Worm (Caenorhabditis elegans) whole organism, young adult: Measurements from ENCODE around the gene wdr-46.

Source experiments
- B0019.2 ChIP-seq: fragments of 200-800 bp; sonication (Bioruptor generic); conservative IDR thresholded peaks from 2 replicates; pipeline ENCODE4 v1.3.6; 2022; ENCODE audit warnings: missing genetic modification reagents, missing genetic modification characterization, missing compliant biosample characterization
- B0261.1 ChIP-seq: sonication (generic microtip); optimal IDR thresholded peaks from 2 replicates; lab custom pipeline; 2016; ENCODE audit warnings: mild to moderate bottlenecking, missing genetic modification characterization, moderate library complexity, missing compliant biosample characterization
- B0336.3 ChIP-seq: fragments of 200-800 bp; sonication (Bioruptor generic); IDR thresholded peaks from 2 replicates; pipeline ENCODE4 v1.3.6; 2022; ENCODE audit warnings: missing genetic modification characterization, missing compliant biosample characterization
- C06A6.2 ChIP-seq: fragments of 200-800 bp; sonication (Bioruptor generic); conservative IDR thresholded peaks from 2 replicates; pipeline ENCODE4 v1.3.6; 2022; ENCODE audit warnings: missing genetic modification characterization, missing compliant biosample characterization
- F10E7.11 ChIP-seq: sonication (generic microtip); optimal IDR thresholded peaks from 2 replicates; lab custom pipeline; 2017; ENCODE audit warnings: mild to moderate bottlenecking, missing genetic modification characterization, moderate library complexity, missing compliant biosample characterization
- K11D2.4 ChIP-seq: fragments of 200-800 bp; sonication (Bioruptor generic); IDR thresholded peaks from 2 replicates; pipeline ENCODE4 v1.3.6; 2022; ENCODE audit warnings: missing genetic modification reagents, missing genetic modification characterization, missing compliant biosample characterization
- K12H6.12 ChIP-seq: fragments of 200-800 bp; sonication (Bioruptor generic); optimal IDR thresholded peaks from 2 replicates; lab custom pipeline; 2018; ENCODE audit warnings: mild to moderate bottlenecking, missing genetic modification characterization, missing compliant biosample characterization
- Y53G8AR.9 ChIP-seq: fragments of 200-800 bp; sonication (Bioruptor generic); conservative IDR thresholded peaks from 2 replicates; pipeline ENCODE4 v1.3.6; 2022; ENCODE audit warnings: missing genetic modification reagents, missing genetic modification characterization, missing compliant biosample characterization
- Y56A3A.18 ChIP-seq: fragments of 200-800 bp; sonication (Bioruptor generic); IDR thresholded peaks from 2 replicates; pipeline ENCODE4 v1.3.6; 2022; ENCODE audit warnings: missing genetic modification reagents, missing genetic modification characterization, missing compliant biosample characterization
- ZK185.1 ChIP-seq: sonication (generic microtip); optimal IDR thresholded peaks from 2 replicates; lab custom pipeline; 2016; ENCODE audit warnings: mild to moderate bottlenecking, missing genetic modification characterization, missing compliant biosample characterization; ENCODE audit not compliant: poor library complexity, severe bottlenecking
- aptf-2 ChIP-seq: fragments of 200-800 bp; sonication (Bioruptor generic); conservative IDR thresholded peaks from 2 replicates; pipeline ENCODE4 v1.3.6; 2022; ENCODE audit warnings: missing genetic modification reagents, missing genetic modification characterization, missing compliant biosample characterization
- attf-5 ChIP-seq: fragments of 200-800 bp; sonication (Bioruptor generic); optimal IDR thresholded peaks from 2 replicates; lab custom pipeline; 2018; ENCODE audit warnings: mild to moderate bottlenecking, missing genetic modification characterization, missing compliant biosample characterization
- bed-1 ChIP-seq: fragments of 200-800 bp; sonication (Bioruptor generic); IDR thresholded peaks from 2 replicates; pipeline ENCODE4 v1.3.6; 2022; ENCODE audit warnings: missing genetic modification reagents, missing genetic modification characterization, missing compliant biosample characterization
- ceh-40 ChIP-seq: fragments of 200-800 bp; sonication (Bioruptor generic); IDR thresholded peaks from 2 replicates; pipeline ENCODE4 v1.3.6; 2022; ENCODE audit warnings: missing genetic modification characterization, missing compliant biosample characterization
- ceh-91 ChIP-seq: fragments of 200-800 bp; sonication (Bioruptor generic); IDR thresholded peaks from 2 replicates; pipeline ENCODE4 v1.3.6; 2022; ENCODE audit warnings: missing genetic modification reagents, missing genetic modification characterization, missing compliant biosample characterization
- dpff-1 ChIP-seq: sonication (generic microtip); optimal IDR thresholded peaks from 2 replicates; lab custom pipeline; 2017; ENCODE audit warnings: mild to moderate bottlenecking, missing genetic modification characterization, missing compliant biosample characterization
- egrh-3 ChIP-seq: fragments of 200-800 bp; sonication (Bioruptor generic); IDR thresholded peaks from 2 replicates; pipeline ENCODE4 v1.3.6; 2022; ENCODE audit warnings: missing genetic modification reagents, missing genetic modification characterization, missing compliant biosample characterization
- hlh-26 ChIP-seq: fragments of 200-800 bp; sonication (Bioruptor generic); conservative IDR thresholded peaks from 2 replicates; pipeline ENCODE4 v1.3.6; 2022; ENCODE audit warnings: missing genetic modification reagents, missing genetic modification characterization, missing compliant biosample characterization
- let-607 ChIP-seq, 2 experiments: fragments of 200-800 bp in 1 of 2; sonication (Bioruptor generic) in 1 of 2; sonication (generic microtip) in 1 of 2; optimal IDR thresholded peaks; 2 replicates each; lab custom pipeline; 2016 to 2018; ENCODE audit warnings: mild to moderate bottlenecking in 2 of 2, missing compliant biosample characterization in 2 of 2, missing genetic modification characterization in 2 of 2, moderate library complexity in 2 of 2, missing genotype in 1 of 2
- madf-3 ChIP-seq: fragments of 200-800 bp; sonication (Bioruptor generic); IDR thresholded peaks from 2 replicates; pipeline ENCODE4 v1.3.6; 2022; ENCODE audit warnings: missing genetic modification reagents, missing genetic modification characterization, missing compliant biosample characterization
- madf-6 ChIP-seq: fragments of 200-800 bp; sonication (Bioruptor generic); IDR thresholded peaks from 2 replicates; pipeline ENCODE4 v1.3.6; 2022; ENCODE audit warnings: missing genetic modification reagents, missing genetic modification characterization, missing compliant biosample characterization
- madf-8 ChIP-seq: fragments of 200-800 bp; sonication (Bioruptor generic); conservative IDR thresholded peaks from 2 replicates; pipeline ENCODE4 v1.3.6; 2022; ENCODE audit warnings: missing genetic modification reagents, missing genetic modification characterization, missing compliant biosample characterization
- mes-4 ChIP-seq: sonication (generic microtip); optimal IDR thresholded peaks from 2 replicates; lab custom pipeline; 2016; ENCODE audit warnings: missing genotype, missing genetic modification characterization, missing compliant biosample characterization
- mxl-1 ChIP-seq: sonication (generic microtip); optimal IDR thresholded peaks from 2 replicates; lab custom pipeline; 2016; ENCODE audit warnings: missing genetic modification characterization, missing compliant biosample characterization
- nhr-90 ChIP-seq: sonication (generic microtip); optimal IDR thresholded peaks from 2 replicates; lab custom pipeline; 2016; ENCODE audit warnings: missing genotype, mild to moderate bottlenecking, missing genetic modification characterization, missing compliant biosample characterization
- rec-8 ChIP-seq, 2 experiments: sonication (generic microtip); optimal IDR thresholded peaks; 2 replicates each; lab custom pipeline; 2016; ENCODE audit warnings: mild to moderate bottlenecking in 2 of 2, missing genetic modification characterization in 2 of 2, missing genetic modification reagents in 2 of 2, missing genotype in 2 of 2, missing biosample characterization in 1 of 2, missing compliant biosample characterization in 1 of 2, moderate library complexity in 1 of 2
- sdz-38 ChIP-seq: sonication (generic microtip); optimal IDR thresholded peaks from 2 replicates; lab custom pipeline; 2016; ENCODE audit warnings: missing genotype, missing genetic modification characterization, missing compliant biosample characterization
- sea-2 ChIP-seq: fragments of 200-800 bp; sonication (Bioruptor generic); IDR thresholded peaks from 2 replicates; pipeline ENCODE4 v1.3.6; 2022; ENCODE audit warnings: missing genetic modification characterization, missing compliant biosample characterization
- snpc-1.3 ChIP-seq: sonication (generic microtip); optimal IDR thresholded peaks from 2 replicates; lab custom pipeline; 2017; ENCODE audit warnings: missing genetic modification characterization, mild to moderate bottlenecking, missing compliant biosample characterization, antibody characterized with exemption, moderate library complexity, missing genotype, missing genetic modification reagents; ENCODE audit not compliant: insufficient read depth
- sptf-2 ChIP-seq: fragments of 200-800 bp; sonication (Bioruptor generic); optimal IDR thresholded peaks from 2 replicates; lab custom pipeline; 2018; ENCODE audit warnings: mild to moderate bottlenecking, missing genetic modification characterization, missing compliant biosample characterization
- tbx-9 ChIP-seq: sonication (generic microtip); optimal IDR thresholded peaks from 2 replicates; lab custom pipeline; 2016; ENCODE audit warnings: borderline replicate concordance, missing genetic modification characterization, inconsistent platforms, missing compliant biosample characterization
- zfh-2 ChIP-seq: fragments of 200-800 bp; sonication (Bioruptor generic); conservative IDR thresholded peaks from 2 replicates; pipeline ENCODE4 v1.3.6; 2022; ENCODE audit warnings: missing genetic modification reagents, missing genetic modification characterization, missing compliant biosample characterization
- ztf-28 ChIP-seq: fragments of 200-800 bp; sonication (Bioruptor generic); IDR thresholded peaks from 2 replicates; pipeline ENCODE4 v1.3.6; 2022; ENCODE audit warnings: missing genetic modification reagents, missing genetic modification characterization, missing compliant biosample characterization
- ztf-3 ChIP-seq: fragments of 200-800 bp; sonication (Bioruptor generic); optimal IDR thresholded peaks from 2 replicates; lab custom pipeline; 2018; ENCODE audit warnings: mild to moderate bottlenecking, missing genetic modification characterization, missing compliant biosample characterization
- ztf-6 ChIP-seq: fragments of 200-800 bp; sonication (Bioruptor generic); IDR thresholded peaks from 2 replicates; pipeline ENCODE4 v1.3.6; 2022; ENCODE audit warnings: missing genetic modification reagents, missing genetic modification characterization, missing compliant biosample characterization

wdr-46 gene

DNA sequence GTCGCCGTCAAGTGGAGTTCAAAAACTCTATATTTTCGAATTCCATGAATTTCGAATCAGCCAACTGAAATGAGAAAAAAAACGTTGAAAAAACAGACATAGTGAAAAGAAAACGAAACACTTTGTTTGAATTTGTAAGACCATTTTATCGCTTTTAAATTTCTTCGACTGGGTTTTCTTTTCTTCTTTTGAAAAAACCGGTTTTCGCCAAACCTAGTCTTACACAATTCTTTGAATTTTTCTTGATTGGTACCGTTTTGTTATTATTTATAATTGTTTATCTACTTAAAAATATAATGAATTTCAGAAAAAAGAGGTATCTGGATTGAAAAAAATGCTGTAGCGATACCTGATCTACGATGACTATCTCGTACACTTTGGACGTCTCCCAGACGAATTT, 22.4 kb upstream of the wdr-46 start, which contains the start of gene best-22:
Gene best-22 (plus strand): TSS at position 301 of the 400 bp plus-strand sequence.
- TF ChIP-seq ztf-28 (GFP tag; lab: Robert Waterston, UW): no peak
- no peak for TF ChIP-seq Y56A3A.18 (GFP tag; lab: Robert Waterston, UW)
- no peak for TF ChIP-seq B0336.3 (GFP tag; lab: Robert Waterston, UW)
- TF ChIP-seq attf-5: no peak
- no peak for TF ChIP-seq C06A6.2 (GFP tag; lab: Robert Waterston, UW)
- TF ChIP-seq ceh-40 (GFP tag; lab: Robert Waterston, UW): no peak
- TF ChIP-seq B0019.2: no peak
- no peak for TF ChIP-seq nhr-90 (tag; lab: Kevin White, UChicago)
- no peak for TF ChIP-seq K12H6.12 (tag; lab: Kevin White, UChicago)
- no peak for TF ChIP-seq aptf-2 (GFP tag; lab: Robert Waterston, UW)
- TF ChIP-seq ceh-91: no peak
- TF ChIP-seq madf-3: no peak
- no peak for TF ChIP-seq F10E7.11 (tag; lab: Kevin White, UChicago)
- no peak for TF ChIP-seq mes-4
- no peak for TF ChIP-seq ZK185.1
- TF ChIP-seq mxl-1 (tag; lab: Kevin White, UChicago): no peak
- no peak for TF ChIP-seq ztf-6 (GFP tag; lab: Robert Waterston, UW)
- no peak for TF ChIP-seq bed-1 (GFP tag; lab: Robert Waterston, UW)
- TF ChIP-seq tbx-9 (tag; lab: Kevin White, UChicago): no peak

DNA sequence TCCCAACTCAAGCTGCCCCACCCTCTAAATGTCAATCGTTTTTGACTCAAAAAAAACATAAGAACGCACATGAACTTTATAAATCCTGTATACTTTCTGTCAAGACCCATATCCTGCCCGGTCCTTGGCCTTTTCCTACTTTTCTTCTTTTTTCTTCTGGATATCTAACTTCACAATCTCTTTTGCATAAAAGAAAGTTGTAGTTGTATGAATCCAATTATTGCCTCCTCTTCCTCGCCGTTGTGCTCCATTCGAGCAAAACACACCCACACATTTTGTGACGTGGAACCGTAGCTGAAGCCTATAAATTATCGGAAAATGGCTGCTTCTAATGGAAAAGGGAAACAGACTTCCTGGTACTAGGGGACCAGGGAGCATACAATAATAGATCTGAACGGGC, 21.8 kb upstream of the wdr-46 start:
- TF ChIP-seq madf-6 (GFP tag; lab: Robert Waterston, UW): no peak
- TF ChIP-seq ceh-40 (GFP tag; lab: Robert Waterston, UW): no peak
- no peak for TF ChIP-seq madf-8 (GFP tag; lab: Robert Waterston, UW)
- no peak for TF ChIP-seq sptf-2 (GFP tag; lab: Kevin White, UChicago)
- no peak for TF ChIP-seq K11D2.4
- TF ChIP-seq, all 124 proteins: peak for 0

DNA sequence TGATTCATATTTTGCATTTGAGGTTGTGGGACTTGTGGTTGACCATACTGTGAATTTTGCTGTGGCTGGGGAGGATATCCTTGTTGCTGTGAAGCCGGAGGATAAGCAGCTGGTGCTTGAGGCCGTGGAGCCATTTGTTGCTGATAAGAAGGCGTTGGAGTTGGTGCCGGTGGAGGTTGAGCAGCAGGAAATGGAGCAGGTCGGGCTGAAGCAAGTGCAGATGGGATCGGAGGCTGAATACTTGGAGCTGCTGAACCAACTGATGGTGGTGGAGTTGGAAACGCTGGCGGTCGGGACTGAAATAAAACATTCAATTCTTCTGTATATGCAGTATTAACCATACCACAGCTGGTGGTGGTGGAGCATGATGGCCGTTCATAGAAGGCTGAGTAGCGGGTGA, 12.1 kb upstream of the wdr-46 start:
- TF ChIP-seq dpff-1 (tag; lab: Kevin White, UChicago) (no peak), rec-8 (tag; optimal IDR thresholded peaks at IDR 0.05; lab: Kevin White, UChicago) (no peak), sdz-38 (tag; lab: Kevin White, UChicago) (no peak), tbx-9 (tag; lab: Kevin White, UChicago) (no peak), madf-6 (GFP tag; lab: Robert Waterston, UW) (no peak), Y53G8AR.9 (GFP tag; lab: Robert Waterston, UW) (no peak), let-607 (tag; optimal IDR thresholded peaks at IDR 0.05; lab: Kevin White, UChicago) (no peak), ztf-3 (GFP tag; lab: Kevin White, UChicago) (no peak), zfh-2 (GFP tag; lab: Robert Waterston, UW) (peak; percentile 62), sea-2 (GFP tag; lab: Robert Waterston, UW) (no peak), B0261.1 (tag; lab: Kevin White, UChicago) (no peak), snpc-1.3 (no peak), egrh-3 (peak; percentile 34; the same call in 1 of the 2 replicates), hlh-26 (no peak)
